Worm (Caenorhabditis elegans): ENCODE data around the gene Y43F8B.22.

Gene Y43F8B.22

ce11 chrV:19501389-19501788, 18.8 kb downstream of the Y43F8B.22 start:
- TF ChIP-seq Y22D7AL.16 (tag; optimal IDR thresholded peaks at IDR 0.05) (no peak), hlh-30 (tag; optimal IDR thresholded peaks at IDR 0.05; ENCODE audit: insufficient read depth) (no peak), dve-1 (tag; optimal IDR thresholded peaks at IDR 0.05) (no peak), F13H6.1 (tag; optimal IDR thresholded peaks at IDR 0.05) (no peak), npax-4 (tag; optimal IDR thresholded peaks at IDR 0.05) (no peak), pat-9 (tag; optimal IDR thresholded peaks at IDR 0.05) (no peak), unc-3 (GFP tag; conservative IDR thresholded peaks at IDR 0.05) (no peak), unc-3 (tag; optimal IDR thresholded peaks at IDR 0.05) (no peak), unc-55 (GFP tag; optimal IDR thresholded peaks at IDR 0.05) (no peak), gmeb-2 (tag; optimal IDR thresholded peaks at IDR 0.05) (no peak), ceh-9 (tag; optimal IDR thresholded peaks at IDR 0.05) (no peak), unc-86 (tag; optimal IDR thresholded peaks at IDR 0.05) (no peak), sox-4 (tag; optimal IDR thresholded peaks at IDR 0.05) (no peak), ceh-18 (tag; optimal IDR thresholded peaks at IDR 0.05) (no peak), hlh-13 (GFP tag; optimal IDR thresholded peaks at IDR 0.05) (no peak), lin-11 (tag; optimal IDR thresholded peaks at IDR 0.05) (no peak), odd-2 (tag; optimal IDR thresholded peaks at IDR 0.05) (no peak), fkh-6 (tag; optimal IDR thresholded peaks at IDR 0.05) (no peak), T23F11.4 (GFP tag; optimal IDR thresholded peaks at IDR 0.05) (no peak)

- TF ChIP-seq fkh-10 (GFP tag; optimal IDR thresholded peaks at IDR 0.05) (no peak), hlh-30 (tag; optimal IDR thresholded peaks at IDR 0.05; ENCODE audit: insufficient read depth) (no peak), hlh-8 (tag; optimal IDR thresholded peaks at IDR 0.05) (no peak), ceh-9 (tag; optimal IDR thresholded peaks at IDR 0.05) (no peak), zip-5 (tag; optimal IDR thresholded peaks at IDR 0.05) (no peak), lim-6 (tag; optimal IDR thresholded peaks at IDR 0.05) (no peak), unc-55 (GFP tag; optimal IDR thresholded peaks at IDR 0.05) (no peak), pha-4 (tag; optimal IDR thresholded peaks at IDR 0.05) (no peak), pha-2 (tag; optimal IDR thresholded peaks at IDR 0.05) (no peak), gmeb-2 (tag; optimal IDR thresholded peaks at IDR 0.05) (no peak), ahr-1 (tag; optimal IDR thresholded peaks at IDR 0.05) (no peak), ceh-45 (GFP tag; IDR thresholded peaks at IDR 0.05) (no peak), Y22D7AL.16 (tag; optimal IDR thresholded peaks at IDR 0.05) (no peak), ceh-48 (tag; optimal IDR thresholded peaks at IDR 0.05) (no peak), C38D4.7 (GFP tag; optimal IDR thresholded peaks at IDR 0.05) (no peak), ceh-14 (tag; optimal IDR thresholded peaks at IDR 0.05) (no peak)
These were observed 20.0 kb downstream of the Y43F8B.22 start, which contains the start of gene Y43F8B.3 for ce11 chrV:19502579-19503151. Gene Y43F8B.3 (plus strand): TSS chrV:19503101.

ce11 chrV:19509061-19509460, 26.4 kb downstream of the Y43F8B.22 start:
- no peak for TF ChIP-seq npax-4 (tag; optimal IDR thresholded peaks at IDR 0.05)
- peak; percentile 57 for TF ChIP-seq pag-3 (tag; optimal IDR thresholded peaks at IDR 0.05; ENCODE audit: borderline replicate concordance)

ce11 chrV:19510352-19510751, 27.7 kb downstream of the Y43F8B.22 start:
- peak; percentile 91 for TF ChIP-seq dve-1 (tag; optimal IDR thresholded peaks at IDR 0.05)
- TF ChIP-seq unc-42 (tag; optimal IDR thresholded peaks at IDR 0.05): no peak

ce11 chrV:19510925-19511324, 28.3 kb downstream of the Y43F8B.22 start:
- no peak for TF ChIP-seq dmd-4 (tag; optimal IDR thresholded peaks at IDR 0.05; ENCODE audit: borderline replicate concordance)
- TF ChIP-seq sdc-2 (tag; optimal IDR thresholded peaks at IDR 0.05): no peak
- no peak for TF ChIP-seq pat-9 (tag; optimal IDR thresholded peaks at IDR 0.05)
- TF ChIP-seq unc-55 (GFP tag; optimal IDR thresholded peaks at IDR 0.05): no peak
- no peak for TF ChIP-seq ahr-1 (tag; optimal IDR thresholded peaks at IDR 0.05)
- TF ChIP-seq tbx-7 (tag; optimal IDR thresholded peaks at IDR 0.05): no peak
- TF ChIP-seq che-1 (tag; optimal IDR thresholded peaks at IDR 0.05): no peak
- TF ChIP-seq ceh-22 (tag; optimal IDR thresholded peaks at IDR 0.05): no peak
- no peak for TF ChIP-seq T23F11.4 (GFP tag; optimal IDR thresholded peaks at IDR 0.05)
- no peak for TF ChIP-seq hlh-6 (tag; optimal IDR thresholded peaks at IDR 0.05)
- no peak for TF ChIP-seq pag-3 (tag; optimal IDR thresholded peaks at IDR 0.05; ENCODE audit: borderline replicate concordance)
- no peak for TF ChIP-seq elt-4 (tag; optimal IDR thresholded peaks at IDR 0.05)
- TF ChIP-seq ttx-3 (tag; optimal IDR thresholded peaks at IDR 0.05): no peak
- TF ChIP-seq nhr-11 (tag; optimal IDR thresholded peaks at IDR 0.05): no peak
- TF ChIP-seq gmeb-2 (tag; optimal IDR thresholded peaks at IDR 0.05): no peak
- no peak for TF ChIP-seq odd-2 (tag; optimal IDR thresholded peaks at IDR 0.05)
- no peak for TF ChIP-seq Y22D7AL.16 (tag; optimal IDR thresholded peaks at IDR 0.05)
- TF ChIP-seq ceh-6 (GFP tag; optimal IDR thresholded peaks at IDR 0.05): no peak
- no peak for TF ChIP-seq ceh-34 (tag; optimal IDR thresholded peaks at IDR 0.05)

Measured in whole organism, late embryonic.